Fruit fly (Drosophila melanogaster) whole organism, embryonic: ENCODE results near the gene Gcna.

Experiments used
- Adf1 ChIP-seq: fragments of 200-800 bp; sonication (Bioruptor generic); IDR thresholded peaks from 2 replicates; pipeline ENCODE4 v1.3.6; 2022; ENCODE audit warnings: missing biosample characterization, missing genetic modification characterization
- Blimp-1 ChIP-seq: fragments of 200-800 bp; sonication (Bioruptor generic); optimal IDR thresholded peaks from 3 replicates; lab custom pipeline; 2018; ENCODE audit warnings: missing biosample characterization, missing genetic modification characterization, mild to moderate bottlenecking, moderate library complexity, missing genetic modification reagents
- Bteb2 ChIP-seq: fragments of 200-800 bp; sonication (Bioruptor generic); optimal IDR thresholded peaks from 2 replicates; lab custom pipeline; 2016; ENCODE audit warnings: missing biosample characterization, missing genetic modification characterization
- CG1024 ChIP-seq: fragments of 200-800 bp; sonication (Bioruptor generic); IDR thresholded peaks from 2 replicates; pipeline ENCODE4 v1.3.6; 2022; ENCODE audit warnings: missing biosample characterization, missing genetic modification characterization
- CG10366 ChIP-seq: fragments of 200-800 bp; sonication (Bioruptor generic); IDR thresholded peaks from 2 replicates; pipeline ENCODE4 v1.3.6; 2022; ENCODE audit warnings: missing biosample characterization, missing genetic modification characterization
- CG10959 ChIP-seq: fragments of 200-800 bp; sonication (Bioruptor generic); IDR thresholded peaks from 2 replicates; pipeline ENCODE4 v1.3.6; 2022; ENCODE audit warnings: missing biosample characterization, missing genetic modification characterization
- CG11093 ChIP-seq: fragments of 200-800 bp; sonication (Bioruptor generic); IDR thresholded peaks from 3 replicates; pipeline ENCODE4 v1.3.6; 2022; ENCODE audit warnings: missing biosample characterization, missing genetic modification characterization
- CG11247 ChIP-seq: fragments of 200-800 bp; sonication (Bioruptor generic); IDR thresholded peaks from 2 replicates; pipeline ENCODE4 v1.3.6; 2022; ENCODE audit warnings: missing biosample characterization, missing genetic modification characterization
- CG14667 ChIP-seq: fragments of 200-800 bp; sonication (Bioruptor generic); IDR thresholded peaks from 2 replicates; pipeline ENCODE4 v1.3.6; 2022; ENCODE audit warnings: missing biosample characterization, missing genetic modification characterization
- CG1603 ChIP-seq: fragments of 200-800 bp; sonication (Bioruptor generic); optimal IDR thresholded peaks from 2 replicates; lab custom pipeline; 2019; ENCODE audit warnings: missing biosample characterization, mild to moderate bottlenecking, missing genetic modification characterization, moderate library complexity
- CG16863 ChIP-seq: fragments of 200-800 bp; sonication (Bioruptor generic); optimal IDR thresholded peaks from 3 replicates; lab custom pipeline; 2016; ENCODE audit warnings: missing biosample characterization, missing genetic modification characterization
- CG17568 ChIP-seq: fragments of 200-800 bp; sonication (Bioruptor generic); optimal IDR thresholded peaks from 2 replicates; lab custom pipeline; 2018; ENCODE audit warnings: missing biosample characterization, mild to moderate bottlenecking, missing genetic modification characterization, moderate library complexity
- CG17802 ChIP-seq: fragments of 200-800 bp; sonication (Bioruptor generic); optimal IDR thresholded peaks from 2 replicates; lab custom pipeline; 2018; ENCODE audit warnings: missing biosample characterization, mild to moderate bottlenecking, missing genetic modification characterization, moderate library complexity
- CG18764 ChIP-seq: fragments of 200-800 bp; sonication (Bioruptor generic); optimal IDR thresholded peaks from 3 replicates; lab custom pipeline; 2016; ENCODE audit warnings: missing biosample characterization, missing genetic modification characterization
- CG2116 ChIP-seq: fragments of 200-800 bp; sonication (Bioruptor generic); optimal IDR thresholded peaks from 3 replicates; lab custom pipeline; 2018; ENCODE audit warnings: missing biosample characterization, mild to moderate bottlenecking, missing genetic modification characterization
- CG2712 ChIP-seq: fragments of 200-800 bp; optimal IDR thresholded peaks from 3 replicates; lab custom pipeline; 2019; ENCODE audit warnings: missing biosample characterization, mild to moderate bottlenecking, missing genetic modification characterization, moderate library complexity
- CG33213 ChIP-seq: fragments of 200-800 bp; sonication (Bioruptor generic); optimal IDR thresholded peaks from 3 replicates; lab custom pipeline; 2016; ENCODE audit warnings: missing biosample characterization, missing genetic modification characterization
- CG42726 ChIP-seq: fragments of 200-800 bp; sonication (Bioruptor generic); IDR thresholded peaks from 2 replicates; pipeline ENCODE4 v1.3.6; 2022; ENCODE audit warnings: missing biosample characterization, missing genetic modification characterization; ENCODE audit not compliant: partially characterized antibody
- CG5180 ChIP-seq: fragments of 200-800 bp; sonication (Bioruptor generic); optimal IDR thresholded peaks from 3 replicates; lab custom pipeline; 2017; ENCODE audit warnings: missing biosample characterization, missing genetic modification characterization, mild to moderate bottlenecking, moderate library complexity, missing genetic modification reagents
- CG5245 ChIP-seq: fragments of 200-800 bp; sonication (Bioruptor generic); optimal IDR thresholded peaks from 3 replicates; lab custom pipeline; 2016; ENCODE audit warnings: missing biosample characterization, missing genetic modification characterization
- CG5953 ChIP-seq: fragments of 200-800 bp; sonication (Bioruptor generic); IDR thresholded peaks from 2 replicates; pipeline ENCODE4 v1.3.6; 2022; ENCODE audit warnings: missing biosample characterization, missing genetic modification characterization
- CG9797 ChIP-seq: fragments of 200-800 bp; sonication (Bioruptor generic); optimal IDR thresholded peaks from 3 replicates; lab custom pipeline; 2018; ENCODE audit warnings: missing biosample characterization, mild to moderate bottlenecking, missing genetic modification characterization
- Dad ChIP-seq: fragments of 200-800 bp; sonication (Bioruptor generic); optimal IDR thresholded peaks from 3 replicates; lab custom pipeline; 2016; ENCODE audit warnings: missing biosample characterization, missing genetic modification characterization
- E2f2 ChIP-seq: fragments of 200-800 bp; sonication (Bioruptor generic); IDR thresholded peaks from 2 replicates; pipeline ENCODE4 v1.3.6; 2022; ENCODE audit warnings: missing biosample characterization, missing genetic modification characterization
- HHEX ChIP-seq: fragments of 200-800 bp; sonication (Bioruptor generic); optimal IDR thresholded peaks from 3 replicates; lab custom pipeline; 2017; ENCODE audit warnings: missing biosample characterization, mild to moderate bottlenecking, missing genetic modification characterization, missing genetic modification reagents
- HmgZ ChIP-seq: fragments of 200-800 bp; sonication (Bioruptor generic); optimal IDR thresholded peaks from 2 replicates; lab custom pipeline; 2018; ENCODE audit warnings: missing biosample characterization, mild to moderate bottlenecking, missing genetic modification characterization
- Hr3 ChIP-seq: fragments of 200-800 bp; sonication (Bioruptor generic); optimal IDR thresholded peaks from 3 replicates; lab custom pipeline; 2016; ENCODE audit warnings: missing biosample characterization, missing genetic modification characterization
- Mad ChIP-seq: fragments of 200-800 bp; sonication (Bioruptor generic); optimal IDR thresholded peaks from 2 replicates; lab custom pipeline; 2016; ENCODE audit warnings: missing biosample characterization, missing genetic modification characterization
- Mrtf ChIP-seq: fragments of 200-800 bp; sonication (Bioruptor generic); IDR thresholded peaks from 3 replicates; pipeline ENCODE4 v1.3.6; 2022; ENCODE audit warnings: missing biosample characterization, missing genetic modification characterization
- PHDP ChIP-seq: fragments of 200-800 bp; sonication (Bioruptor generic); optimal IDR thresholded peaks from 3 replicates; lab custom pipeline; 2018; ENCODE audit warnings: missing biosample characterization, mild to moderate bottlenecking, missing genetic modification characterization, moderate library complexity
- Pdp1 ChIP-seq, 2 experiments: fragments of 200-800 bp; sonication (Bioruptor generic); optimal IDR thresholded peaks; 3 replicates each; lab custom pipeline; 2016; ENCODE audit warnings: missing biosample characterization in 2 of 2, missing genetic modification characterization in 2 of 2, mild to moderate bottlenecking in 1 of 2, moderate library complexity in 1 of 2
- Ssrp ChIP-seq: fragments of 200-800 bp; sonication (Bioruptor generic); optimal IDR thresholded peaks from 2 replicates; lab custom pipeline; 2018; ENCODE audit warnings: missing biosample characterization, mild to moderate bottlenecking, missing genetic modification characterization, moderate library complexity
- Xbp1 ChIP-seq: fragments of 200-800 bp; sonication (Bioruptor generic); optimal IDR thresholded peaks from 3 replicates; lab custom pipeline; 2016; ENCODE audit warnings: missing biosample characterization, mild to moderate bottlenecking, missing genetic modification characterization
- chif ChIP-seq, 2 experiments: fragments of 200-800 bp; sonication (Bioruptor generic); optimal IDR thresholded peaks; 3 replicates each; lab custom pipeline; 2016; ENCODE audit warnings: missing biosample characterization in 2 of 2, missing genetic modification characterization in 2 of 2
- chn ChIP-seq: fragments of 200-800 bp; sonication (Bioruptor generic); optimal IDR thresholded peaks from 2 replicates; lab custom pipeline; 2016; ENCODE audit warnings: missing biosample characterization, missing genetic modification characterization
- crc ChIP-seq: fragments of 200-800 bp; sonication (Bioruptor generic); optimal IDR thresholded peaks from 2 replicates; lab custom pipeline; 2016; ENCODE audit warnings: missing biosample characterization, missing genetic modification characterization
- dysf ChIP-seq: fragments of 200-800 bp; sonication (Bioruptor generic); IDR thresholded peaks from 3 replicates; pipeline ENCODE4 v1.3.6; 2022; ENCODE audit warnings: missing biosample characterization, missing genetic modification characterization
- eve ChIP-seq, 2 experiments: fragments of >200 bp; optimal IDR thresholded peaks; 2 replicates each; lab custom pipeline; 2017; ENCODE audit warnings: missing biosample characterization in 2 of 2, missing genetic modification characterization in 2 of 2
- gcm ChIP-seq: fragments of 200-800 bp; sonication (Bioruptor generic); optimal IDR thresholded peaks from 2 replicates; lab custom pipeline; 2019; ENCODE audit warnings: missing biosample characterization, mild to moderate bottlenecking, missing genetic modification characterization, moderate library complexity
- gsb ChIP-seq: fragments of 200-800 bp; sonication (Bioruptor generic); IDR thresholded peaks from 2 replicates; pipeline ENCODE4 v1.3.6; 2022; ENCODE audit warnings: missing biosample characterization, missing genetic modification characterization
- gt ChIP-seq: fragments of 200-800 bp; sonication (Bioruptor generic); IDR thresholded peaks from 2 replicates; pipeline ENCODE4 v1.3.6; 2022; ENCODE audit warnings: missing biosample characterization, missing genetic modification characterization
- hb ChIP-seq: fragments of 200-800 bp; sonication (Bioruptor generic); IDR thresholded peaks from 3 replicates; pipeline ENCODE4 v1.3.6; 2022; ENCODE audit warnings: missing biosample characterization, missing genetic modification characterization; ENCODE audit not compliant: partially characterized antibody
- sd ChIP-seq: fragments of 200-800 bp; sonication (Bioruptor generic); optimal IDR thresholded peaks from 3 replicates; lab custom pipeline; 2018; ENCODE audit warnings: missing biosample characterization, mild to moderate bottlenecking, missing genetic modification characterization, moderate library complexity
- sens ChIP-seq: fragments of 200-800 bp; sonication (Bioruptor generic); peaks from one replicate; lab custom pipeline; 2016; ENCODE audit warnings: missing biosample characterization, missing genetic modification characterization
- sr ChIP-seq: fragments of 200-800 bp; sonication (Bioruptor generic); IDR thresholded peaks from 3 replicates; pipeline ENCODE4 v1.3.6; 2022; ENCODE audit warnings: missing biosample characterization, missing genetic modification characterization
- ssp ChIP-seq: fragments of 200-800 bp; sonication (Bioruptor generic); IDR thresholded peaks from 2 replicates; pipeline ENCODE4 v1.3.6; 2022; ENCODE audit warnings: missing biosample characterization, missing genetic modification characterization
- trem ChIP-seq: fragments of 200-800 bp; optimal IDR thresholded peaks from 3 replicates; lab custom pipeline; 2019; ENCODE audit warnings: missing biosample characterization, mild to moderate bottlenecking, missing genetic modification characterization, moderate library complexity
- unpg ChIP-seq: fragments of 200-800 bp; sonication (Bioruptor generic); optimal IDR thresholded peaks from 3 replicates; lab custom pipeline; 2018; ENCODE audit warnings: missing biosample characterization, mild to moderate bottlenecking, missing genetic modification characterization, moderate library complexity
- vvl ChIP-seq: fragments of 200-800 bp; sonication (Bioruptor generic); IDR thresholded peaks from 2 replicates; pipeline ENCODE4 v1.3.6; 2022; ENCODE audit warnings: missing biosample characterization, missing genetic modification characterization

Gene Gcna

DNA sequence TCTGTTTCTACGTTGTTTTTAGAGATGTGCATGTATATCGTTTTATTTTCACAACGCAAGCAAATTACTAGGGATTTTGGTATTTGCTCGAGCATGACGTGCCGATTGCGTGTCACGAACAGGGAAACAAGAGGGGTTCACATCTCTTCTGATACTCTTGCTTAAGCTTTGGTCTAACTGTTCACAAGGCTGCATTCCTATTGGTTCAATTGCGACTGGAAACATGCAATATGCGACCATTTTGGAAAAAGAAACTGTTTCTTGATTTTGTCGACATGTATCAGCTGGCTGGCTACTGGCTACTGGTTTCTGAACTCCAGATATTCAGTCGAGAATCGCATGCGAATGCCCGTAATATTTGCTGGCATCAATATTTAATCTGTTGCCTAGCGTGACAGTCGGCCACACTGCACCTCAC, 14.5 kb upstream of the Gcna start, which contains the start of gene Coa8 (continued):
- TF ChIP-seq chif (GFP tag; optimal IDR thresholded peaks at IDR 0.05; lab: Kevin White, UChicago) = peak in 1 of 2 experiments; percentile 5
- peak; percentile 54 for TF ChIP-seq CG1603 (tag; lab: Kevin White, UChicago)
- peak; percentile 56 for TF ChIP-seq Xbp1
- 0 out of 2 replicates have a peak, but pooled peaks have one; percentile 9 for TF ChIP-seq CG10959
- peak; percentile 30 for TF ChIP-seq PHDP (tag; lab: Kevin White, UChicago)
- peak; percentile 33 for TF ChIP-seq CG9797 (GFP tag; lab: Kevin White, UChicago)
- TF ChIP-seq CG10366 = peak; percentile 41
- no peak for TF ChIP-seq CG33213 (GFP tag; lab: Kevin White, UChicago)
- peak; percentile 23 for TF ChIP-seq Ssrp (tag; lab: Kevin White, UChicago)
- peak; percentile 19 for TF ChIP-seq Dad (GFP tag; lab: Kevin White, UChicago)
- peak; percentile 63; the same call in 2 of the 3 replicates for TF ChIP-seq dysf (GFP tag; lab: Robert Waterston, UW)
- TF ChIP-seq ssp = peak; percentile 42; the same call in 1 of the 2 replicates
- TF ChIP-seq Blimp-1 (GFP tag; lab: Kevin White, UChicago) = peak; percentile 2
- no peak for TF ChIP-seq sd (tag; lab: Kevin White, UChicago)
- no peak for TF ChIP-seq CG5953 (GFP tag; lab: Robert Waterston, UW)
- TF ChIP-seq CG16863 (GFP tag; lab: Kevin White, UChicago) = no peak
- no peak for TF ChIP-seq CG42726 (GFP tag; lab: Robert Waterston, UW)
- TF ChIP-seq gt (GFP tag; lab: Robert Waterston, UW) = no peak
- TF ChIP-seq trem (tag; lab: Kevin White, UChicago) = peak; percentile 7
- peak; percentile 3 for TF ChIP-seq CG2116 (GFP tag; lab: Kevin White, UChicago)
- TF ChIP-seq sr = no peak
- TF ChIP-seq CG11247 (GFP tag; lab: Robert Waterston, UW) = 0 out of 2 replicates have a peak, but pooled peaks have one; percentile 19
- TF ChIP-seq CG14667 (GFP tag; lab: Robert Waterston, UW) = peak; percentile 30; the same call in 1 of the 2 replicates
- peak; percentile 34 for TF ChIP-seq chn (GFP tag; lab: Kevin White, UChicago)
- no peak for TF ChIP-seq CG5245 (GFP tag; lab: Kevin White, UChicago)

DNA sequence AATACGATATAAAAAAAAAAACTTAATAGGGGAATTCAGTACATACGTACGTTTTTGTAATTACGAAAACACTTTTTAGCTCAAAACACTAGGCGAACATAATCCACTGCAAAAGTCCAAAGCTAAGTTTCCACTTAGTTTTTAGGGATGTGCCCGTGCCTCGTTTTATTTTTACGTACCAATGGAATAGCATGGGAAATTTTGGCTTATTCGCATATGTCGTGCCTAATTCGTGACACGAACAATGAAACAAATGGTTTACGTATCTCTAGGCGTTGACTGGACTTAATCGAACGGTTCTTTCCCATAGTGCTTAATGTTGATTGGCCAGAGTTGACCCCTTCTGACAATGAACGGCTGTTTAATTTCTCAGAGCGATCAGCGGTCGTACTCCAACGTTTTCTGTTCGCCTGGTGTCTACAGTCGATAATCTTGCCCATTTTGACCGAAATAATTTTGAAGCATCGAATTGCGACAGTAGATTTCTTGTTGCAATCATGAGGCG, 14.0 kb upstream of the Gcna start, which contains the start of gene CG14818:
Gene CG14818, minus strand, starts transcription at position 169 of the 505 bp plus-strand sequence.
- TF ChIP-seq Hr3 (GFP tag; lab: Kevin White, UChicago) (peak; percentile 20), CG16863 (GFP tag; lab: Kevin White, UChicago) (peak; percentile 56), E2f2 (GFP tag; lab: Robert Waterston, UW) (peak; percentile 29), CG1024 (GFP tag; lab: Robert Waterston, UW) (no peak), gsb (peak; percentile 44; the same call in 1 of the 2 replicates), CG5245 (GFP tag; lab: Kevin White, UChicago) (peak; percentile 23), crc (GFP tag; lab: Kevin White, UChicago) (peak; percentile 50), sens (GFP tag; lab: Kevin White, UChicago) (peak; percentile 88), vvl (GFP tag; lab: Robert Waterston, UW) (peak; percentile 74), eve (GFP tag; optimal IDR thresholded peaks at IDR 0.05; lab: Kevin White, UChicago) (peak in 1 of 2 experiments; percentile 13), CG17568 (no peak), CG2116 (GFP tag; lab: Kevin White, UChicago) (peak; percentile 4), HHEX (peak; percentile 34), Adf1 (GFP tag; lab: Robert Waterston, UW) (peak; percentile 35; the same call in 1 of the 2 replicates), CG11093 (GFP tag; lab: Robert Waterston, UW) (0 out of 3 replicates have a peak, but pooled peaks have one; percentile 41), CG17802 (tag; lab: Kevin White, UChicago) (peak; percentile 23), hb (GFP tag; lab: Robert Waterston, UW) (peak; percentile 66), CG18764 (GFP tag; lab: Kevin White, UChicago) (peak; percentile 16), Mrtf (GFP tag; lab: Robert Waterston, UW) (peak; percentile 33; the same call in 1 of the 3 replicates), unpg (GFP tag; lab: Kevin White, UChicago) (peak; percentile 60), CG2712 (peak; percentile 30), Pdp1 (GFP tag; optimal IDR thresholded peaks at IDR 0.05; lab: Kevin White, UChicago) (peak; percentile 36 to 63), gcm (GFP tag; lab: Kevin White, UChicago) (peak; percentile 23), HmgZ (peak; percentile 60), Mad (peak; percentile 53), CG5180 (GFP tag; lab: Kevin White, UChicago) (no peak), Bteb2 (GFP tag; lab: Kevin White, UChicago) (peak; percentile 22)
